Worm (Caenorhabditis elegans): ENCODE data around the gene F54C9.9.

ce11 chrII:8562002-8562401 lies 15.8 kb upstream of the F54C9.9 start, which contains the start of gene F54C9.14:
- TF ChIP-seq nhr-237 (tag; optimal IDR thresholded peaks at IDR 0.05) (no peak), unc-62 (GFP tag; optimal IDR thresholded peaks at IDR 0.05) (no peak), nhr-28 (tag; optimal IDR thresholded peaks at IDR 0.05) (no peak), lsy-2 (tag; optimal IDR thresholded peaks at IDR 0.05) (no peak), ceh-83 (GFP tag; optimal IDR thresholded peaks at IDR 0.05) (no peak), blmp-1 (tag; optimal IDR thresholded peaks at IDR 0.05) (no peak), mls-2 (tag; optimal IDR thresholded peaks at IDR 0.05) (no peak), pha-4 (tag; optimal IDR thresholded peaks at IDR 0.05) (no peak), elt-1 (tag; optimal IDR thresholded peaks at IDR 0.05; ENCODE audit: borderline replicate concordance, insufficient read depth) (no peak), ces-1 (GFP tag; optimal IDR thresholded peaks at IDR 0.05) (no peak)
